Worm (Caenorhabditis elegans): ENCODE measurements around the gene T16G12.7.

DNA sequence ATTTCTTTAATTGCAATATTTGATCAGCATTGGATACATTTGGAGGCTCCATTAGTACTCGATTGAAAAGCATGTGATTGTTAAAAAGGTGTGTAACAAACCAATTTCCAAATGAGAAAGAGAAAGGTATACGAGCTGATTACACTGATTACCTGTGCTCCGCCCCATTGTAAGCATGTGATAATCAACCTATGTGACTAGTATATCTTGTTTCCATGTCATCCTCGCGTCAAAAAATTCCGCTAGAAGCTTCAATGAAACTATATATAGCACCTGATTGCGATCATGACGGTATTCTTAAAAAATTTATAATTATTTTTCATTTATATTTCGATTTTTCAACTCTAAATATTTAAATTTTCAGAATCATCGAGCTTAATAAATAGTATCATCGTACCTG is 9.4 kb downstream of the T16G12.7 start, which contains the start of gene M04D8.4:
- TF ChIP-seq ceh-28 (tag; optimal IDR thresholded peaks at IDR 0.05): no peak
- TF ChIP-seq lin-15B (tag; optimal IDR thresholded peaks at IDR 0.05): no peak
- no peak for TF ChIP-seq pqm-1 (tag; optimal IDR thresholded peaks at IDR 0.05)
- TF ChIP-seq ztf-11 (tag; optimal IDR thresholded peaks at IDR 0.05): no peak
- TF ChIP-seq egl-27 (tag; optimal IDR thresholded peaks at IDR 0.05): no peak
- TF ChIP-seq mdl-1 (tag; optimal IDR thresholded peaks at IDR 0.05): no peak
